Worm (Caenorhabditis elegans): ENCODE data around the gene R08A2.7.
A peak's percentile ranks its signal among the peaks of the same experiment; 100 is the strongest.

The R08A2.7 gene

ce11 chrV:14725409-14725808 is 2.3 kb downstream of the R08A2.7 start:
- TF ChIP-seq cebp-1 (GFP tag; IDR thresholded peaks at IDR 0.05), result no peak
- TF ChIP-seq cebp-1 (tag; optimal IDR thresholded peaks at IDR 0.05), result no peak
- peak; percentile 76 for TF ChIP-seq somi-1 (GFP tag; optimal IDR thresholded peaks at IDR 0.05)

- TF ChIP-seq F33H1.4 (GFP tag; IDR thresholded peaks at IDR 0.05), result no peak
- TF ChIP-seq F39B2.1 (GFP tag; IDR thresholded peaks at IDR 0.05), result no peak
- TF ChIP-seq unc-62 (GFP tag; optimal IDR thresholded peaks at IDR 0.05), result no peak
Measured at ce11 chrV:14726596-14726995, 3.5 kb downstream of the R08A2.7 start, which contains the start of gene Y50E8A.1. Gene Y50E8A.1, plus strand, starts transcription at chrV:14726896.

ce11 chrV:14728754-14729153 is 5.6 kb downstream of the R08A2.7 start, which contains the start of gene Y50E8A.2:
Gene Y50E8A.2, minus strand, starts transcription at chrV:14728854.
- TF ChIP-seq C17E4.6 (GFP tag; IDR thresholded peaks at IDR 0.05) (no peak), nhr-27 (tag; optimal IDR thresholded peaks at IDR 0.05) (no peak), F57C9.4 (tag; optimal IDR thresholded peaks at IDR 0.05) (no peak), sdz-38 (tag; optimal IDR thresholded peaks at IDR 0.05) (no peak), K11D2.4 (GFP tag; IDR thresholded peaks at IDR 0.05) (no peak), zim-3 (tag; optimal IDR thresholded peaks at IDR 0.05) (no peak), bed-2 (GFP tag; IDR thresholded peaks at IDR 0.05) (no peak), ets-4 (GFP tag; optimal IDR thresholded peaks at IDR 0.05) (no peak), dpl-1 (GFP tag; optimal IDR thresholded peaks at IDR 0.05) (no peak), Y79H2A.3 (GFP tag; conservative IDR thresholded peaks at IDR 0.05) (no peak), zfh-2 (GFP tag; conservative IDR thresholded peaks at IDR 0.05) (no peak), lir-1 (GFP tag; conservative IDR thresholded peaks at IDR 0.05) (no peak), ztf-3 (GFP tag; optimal IDR thresholded peaks at IDR 0.05) (no peak), B0336.3 (GFP tag; IDR thresholded peaks at IDR 0.05) (no peak)

DNA sequence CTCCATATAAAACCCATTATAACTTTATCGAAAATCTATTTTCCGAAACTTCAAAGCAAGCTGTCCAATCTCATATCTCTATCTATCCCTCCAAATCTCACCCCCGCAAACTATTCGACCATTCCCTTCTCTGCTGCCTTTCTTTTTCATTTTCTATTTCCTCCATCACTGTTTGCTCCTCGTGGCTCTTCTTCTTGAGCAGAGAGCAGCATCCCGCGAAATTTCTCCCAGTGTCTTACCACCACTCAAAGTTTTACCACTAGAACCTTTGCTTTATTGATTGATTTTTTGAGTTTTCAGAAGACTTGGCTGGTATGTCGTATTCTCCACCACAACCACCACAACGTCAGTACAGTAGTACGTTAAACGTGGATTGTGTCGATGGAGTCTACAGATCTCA is 6.2 kb downstream of the R08A2.7 start, which contains the start of gene oig-3:
TSS of gene oig-3 (plus strand) at position 301 of the 400 bp plus-strand sequence.
- no peak for TF ChIP-seq D2030.7 (GFP tag; IDR thresholded peaks at IDR 0.05)
- no peak for TF ChIP-seq ceh-40 (GFP tag; IDR thresholded peaks at IDR 0.05)
- TF ChIP-seq K11D2.4 (GFP tag; IDR thresholded peaks at IDR 0.05), result no peak
- no peak for TF ChIP-seq mxl-1 (tag; optimal IDR thresholded peaks at IDR 0.05)
- TF ChIP-seq lir-1 (GFP tag; conservative IDR thresholded peaks at IDR 0.05), result no peak
- TF ChIP-seq lsl-1 (GFP tag; optimal IDR thresholded peaks at IDR 0.05), result no peak
- TF ChIP-seq cebp-1 (GFP tag; IDR thresholded peaks at IDR 0.05), result no peak
- TF ChIP-seq cebp-1 (tag; optimal IDR thresholded peaks at IDR 0.05), result no peak
- TF ChIP-seq ztf-6 (GFP tag; IDR thresholded peaks at IDR 0.05), result no peak
- TF ChIP-seq madf-8 (GFP tag; conservative IDR thresholded peaks at IDR 0.05), result no peak
- no peak for TF ChIP-seq F22D6.2 (tag; optimal IDR thresholded peaks at IDR 0.05)
- no peak for TF ChIP-seq atf-7 (tag; optimal IDR thresholded peaks at IDR 0.05)
- no peak for TF ChIP-seq ceh-58 (GFP tag; IDR thresholded peaks at IDR 0.05)
- no peak for TF ChIP-seq sptf-2 (GFP tag; optimal IDR thresholded peaks at IDR 0.05)
- TF ChIP-seq B0035.1 (tag; optimal IDR thresholded peaks at IDR 0.05), result no peak
- no peak for TF ChIP-seq hlh-26 (GFP tag; conservative IDR thresholded peaks at IDR 0.05)
- no peak for TF ChIP-seq ztf-18 (tag; optimal IDR thresholded peaks at IDR 0.05)
- no peak for TF ChIP-seq Y53G8AR.9 (GFP tag; conservative IDR thresholded peaks at IDR 0.05)
- TF ChIP-seq F52B5.7 (tag; optimal IDR thresholded peaks at IDR 0.05), result no peak
- TF ChIP-seq rcor-1 (GFP tag; IDR thresholded peaks at IDR 0.05), result no peak
- no peak for TF ChIP-seq F49E8.2 (tag; optimal IDR thresholded peaks at IDR 0.05; ENCODE audit: insufficient read depth)
